Fruit fly (Drosophila melanogaster) whole organism, wandering third instar larva: Measurements from ENCODE around the gene CG10194.

Experiments
- Abd-B ChIP-seq: fragments of >200 bp; optimal IDR thresholded peaks from 2 replicates; lab custom pipeline; 2017; ENCODE audit warnings: missing biosample characterization, missing genetic modification characterization
- CG32264 ChIP-seq: fragments of 200-800 bp; sonication (Bioruptor generic); optimal IDR thresholded peaks from 2 replicates; lab custom pipeline; 2016; ENCODE audit warnings: missing biosample characterization, missing genetic modification characterization
- CG9705 ChIP-seq: fragments of 200-800 bp; sonication (Bioruptor generic); optimal IDR thresholded peaks from 2 replicates; lab custom pipeline; 2018; ENCODE audit warnings: missing biosample characterization, mild to moderate bottlenecking, missing genetic modification characterization
- HLH106 ChIP-seq: fragments of 200-800 bp; optimal IDR thresholded peaks from 3 replicates; lab custom pipeline; 2019; ENCODE audit warnings: missing biosample characterization, mild to moderate bottlenecking, missing genetic modification characterization, moderate library complexity
- Hnf4 ChIP-seq: fragments of 200-800 bp; sonication (Bioruptor generic); optimal IDR thresholded peaks from 2 replicates; lab custom pipeline; 2016; ENCODE audit warnings: missing biosample characterization, mild to moderate bottlenecking, missing genetic modification characterization
- Hr78 ChIP-seq: fragments of >200 bp; optimal IDR thresholded peaks from 2 replicates; lab custom pipeline; 2017; ENCODE audit warnings: missing biosample characterization, missing genetic modification characterization
- dmrt93B ChIP-seq: fragments of 200-800 bp; sonication (Bioruptor generic); optimal IDR thresholded peaks from 2 replicates; lab custom pipeline; 2018; ENCODE audit warnings: missing biosample characterization, mild to moderate bottlenecking, missing genetic modification characterization
- sage ChIP-seq: fragments of 200-800 bp; sonication (Bioruptor generic); optimal IDR thresholded peaks from 2 replicates; lab custom pipeline; 2016; ENCODE audit warnings: missing biosample characterization, mild to moderate bottlenecking, missing genetic modification characterization

DNA sequence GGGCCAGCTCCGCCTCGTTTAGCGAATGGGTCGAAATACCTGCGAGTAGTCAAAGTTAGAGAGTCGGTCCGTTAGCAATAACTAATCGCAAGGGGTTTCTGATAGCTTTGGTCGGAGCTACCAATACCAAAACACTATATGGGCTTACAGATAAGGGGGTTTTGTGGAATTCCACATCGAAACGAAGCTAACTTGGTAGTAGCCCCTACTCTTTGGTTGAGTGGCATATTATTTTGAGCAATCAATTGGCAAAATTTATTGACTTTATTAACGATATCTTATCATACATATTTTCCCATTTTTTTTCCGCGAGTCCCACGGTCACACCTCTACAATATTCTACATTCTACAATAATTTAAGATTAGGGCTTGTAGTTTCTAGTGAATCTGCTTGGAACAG is 16.4 kb upstream of the CG10194 start:
- TF ChIP-seq sage (GFP tag; lab: Kevin White, UChicago) (no peak), Hr78 (GFP tag; lab: Kevin White, UChicago) (no peak), CG9705 (no peak), HLH106 (no peak), dmrt93B (GFP tag; lab: Kevin White, UChicago) (no peak), CG32264 (GFP tag; lab: Kevin White, UChicago) (no peak), Hnf4 (GFP tag; lab: Kevin White, UChicago) (no peak), Abd-B (GFP tag; lab: Kevin White, UChicago) (no peak)
